Fruit fly (Drosophila melanogaster) whole organism, prepupa: ENCODE data around the gene CG31473.

ENCODE experiments used
- CG10631 ChIP-seq: fragments of 200-800 bp; sonication (Bioruptor generic); optimal IDR thresholded peaks from 2 replicates; lab custom pipeline; 2016; ENCODE audit warnings: missing biosample characterization, missing genetic modification characterization
- CG10669 ChIP-seq: fragments of 200-800 bp; sonication (Bioruptor generic); optimal IDR thresholded peaks from 3 replicates; lab custom pipeline; 2018; ENCODE audit warnings: missing biosample characterization, mild to moderate bottlenecking, missing genetic modification characterization, moderate library complexity
- CG15336 ChIP-seq: fragments of 200-800 bp; sonication (Bioruptor generic); IDR thresholded peaks from 2 replicates; pipeline ENCODE4 v1.3.6; 2022; ENCODE audit warnings: missing biosample characterization, missing genetic modification characterization
- CG1621 ChIP-seq: fragments of 200-800 bp; sonication (Bioruptor generic); optimal IDR thresholded peaks from 3 replicates; lab custom pipeline; 2018; ENCODE audit warnings: missing biosample characterization, mild to moderate bottlenecking, missing genetic modification characterization
- CG16779 ChIP-seq: fragments of 200-800 bp; sonication (Bioruptor generic); optimal IDR thresholded peaks from 3 replicates; lab custom pipeline; 2017; ENCODE audit warnings: missing biosample characterization, mild to moderate bottlenecking, missing genetic modification characterization
- CG34406 ChIP-seq: fragments of 200-800 bp; sonication (Bioruptor generic); optimal IDR thresholded peaks from 3 replicates; lab custom pipeline; 2016; ENCODE audit warnings: missing biosample characterization, missing genetic modification characterization
- CG3919 ChIP-seq: fragments of 200-800 bp; sonication (Bioruptor generic); optimal IDR thresholded peaks from 3 replicates; lab custom pipeline; 2016; ENCODE audit warnings: missing biosample characterization, missing genetic modification characterization
- CG4318 ChIP-seq: fragments of 200-800 bp; sonication (Bioruptor generic); optimal IDR thresholded peaks from 3 replicates; lab custom pipeline; 2017; ENCODE audit warnings: missing biosample characterization, mild to moderate bottlenecking, missing genetic modification characterization
- CG6163 ChIP-seq: fragments of 200-800 bp; sonication (Bioruptor generic); IDR thresholded peaks from 3 replicates; pipeline ENCODE4 v1.3.6; 2022; ENCODE audit warnings: missing biosample characterization, missing genetic modification characterization
- CG6276 ChIP-seq: fragments of 200-800 bp; sonication (Bioruptor generic); optimal IDR thresholded peaks from 2 replicates; lab custom pipeline; 2017; ENCODE audit warnings: missing biosample characterization, mild to moderate bottlenecking, missing genetic modification characterization
- CG6808 ChIP-seq: fragments of 200-800 bp; sonication (Bioruptor generic); optimal IDR thresholded peaks from 3 replicates; lab custom pipeline; 2017; ENCODE audit warnings: missing biosample characterization, missing genetic modification characterization, mild to moderate bottlenecking, moderate library complexity, missing genetic modification reagents
- CG6854 ChIP-seq: fragments of 200-800 bp; sonication (Bioruptor generic); optimal IDR thresholded peaks from 2 replicates; lab custom pipeline; 2017; ENCODE audit warnings: missing biosample characterization, mild to moderate bottlenecking, missing genetic modification characterization
- CG7368 ChIP-seq: fragments of 200-800 bp; sonication (Bioruptor generic); optimal IDR thresholded peaks from 3 replicates; lab custom pipeline; 2016; ENCODE audit warnings: missing biosample characterization, missing genetic modification characterization
- CG8119 ChIP-seq: fragments of 200-800 bp; sonication (Bioruptor generic); IDR thresholded peaks from 3 replicates; pipeline ENCODE4 v1.3.6; 2022; ENCODE audit warnings: missing biosample characterization, missing genetic modification characterization
- CG8319 ChIP-seq: fragments of 200-800 bp; sonication (Bioruptor generic); optimal IDR thresholded peaks from 3 replicates; lab custom pipeline; 2016; ENCODE audit warnings: missing biosample characterization, missing genetic modification characterization
- CG8632 ChIP-seq: fragments of 200-800 bp; sonication (Bioruptor generic); optimal IDR thresholded peaks from 3 replicates; lab custom pipeline; 2016; ENCODE audit warnings: missing biosample characterization, missing genetic modification characterization
- CG9139 ChIP-seq: fragments of 200-800 bp; sonication (Bioruptor generic); optimal IDR thresholded peaks from 3 replicates; lab custom pipeline; 2017; ENCODE audit warnings: missing biosample characterization, mild to moderate bottlenecking, missing genetic modification characterization
- Eip75B ChIP-seq: fragments of 200-800 bp; sonication (Bioruptor generic); optimal IDR thresholded peaks from 3 replicates; lab custom pipeline; 2016; ENCODE audit warnings: missing biosample characterization, missing genetic modification characterization
- Eip78C ChIP-seq: fragments of 200-800 bp; sonication (Bioruptor generic); peaks from one replicate; lab custom pipeline; 2016; ENCODE audit warnings: missing biosample characterization, missing genetic modification characterization
- Eip93F ChIP-seq: fragments of 200-800 bp; sonication (Bioruptor generic); optimal IDR thresholded peaks from 2 replicates; lab custom pipeline; 2016; ENCODE audit warnings: missing biosample characterization, mild to moderate bottlenecking, missing genetic modification characterization
- Gug ChIP-seq: fragments of 200-800 bp; sonication (Bioruptor generic); IDR thresholded peaks from 2 replicates; pipeline ENCODE4 v1.3.6; 2022; ENCODE audit warnings: missing biosample characterization, missing genetic modification characterization
- Lpt ChIP-seq: fragments of 200-800 bp; sonication (Bioruptor generic); optimal IDR thresholded peaks from 3 replicates; lab custom pipeline; 2016; ENCODE audit warnings: missing biosample characterization, missing genetic modification characterization
- OdsH ChIP-seq: fragments of 200-800 bp; sonication (Bioruptor generic); optimal IDR thresholded peaks from 3 replicates; lab custom pipeline; 2016; ENCODE audit warnings: missing biosample characterization, missing genetic modification characterization
- Sox102F ChIP-seq: fragments of 200-800 bp; sonication (Bioruptor generic); optimal IDR thresholded peaks from 2 replicates; lab custom pipeline; 2016; ENCODE audit warnings: missing biosample characterization, mild to moderate bottlenecking, missing genetic modification characterization
- achi ChIP-seq: fragments of 200-800 bp; sonication (Bioruptor generic); optimal IDR thresholded peaks from 3 replicates; lab custom pipeline; 2016; ENCODE audit warnings: missing biosample characterization, missing genetic modification characterization
- dsx ChIP-seq: fragments of 200-800 bp; optimal IDR thresholded peaks from 3 replicates; lab custom pipeline; 2019; ENCODE audit warnings: missing biosample characterization, mild to moderate bottlenecking, missing genetic modification characterization, moderate library complexity; ENCODE audit not compliant: poor library complexity, severe bottlenecking
- eg ChIP-seq: fragments of 200-800 bp; sonication (Bioruptor generic); IDR thresholded peaks from 3 replicates; pipeline ENCODE4 v1.3.6; 2022; ENCODE audit warnings: missing biosample characterization, missing genetic modification characterization
- esn ChIP-seq: fragments of 200-800 bp; sonication (Bioruptor generic); optimal IDR thresholded peaks from 2 replicates; lab custom pipeline; 2016; ENCODE audit warnings: missing biosample characterization, mild to moderate bottlenecking, missing genetic modification characterization, moderate library complexity
- fd59A ChIP-seq: fragments of 200-800 bp; sonication (Bioruptor generic); optimal IDR thresholded peaks from 2 replicates; lab custom pipeline; 2017; ENCODE audit warnings: missing biosample characterization, mild to moderate bottlenecking, missing genetic modification characterization, missing genetic modification reagents
- fd85E ChIP-seq: fragments of 200-800 bp; sonication (Bioruptor generic); optimal IDR thresholded peaks from 3 replicates; lab custom pipeline; 2016; ENCODE audit warnings: missing biosample characterization, missing genetic modification characterization
- fkh ChIP-seq: fragments of 200-800 bp; sonication (Bioruptor generic); optimal IDR thresholded peaks from 3 replicates; lab custom pipeline; 2017; ENCODE audit warnings: missing biosample characterization, mild to moderate bottlenecking, missing genetic modification characterization, moderate library complexity
- net ChIP-seq: fragments of 200-800 bp; sonication (Bioruptor generic); optimal IDR thresholded peaks from 3 replicates; lab custom pipeline; 2016; ENCODE audit warnings: missing biosample characterization, missing genetic modification characterization
- pdm3 ChIP-seq: fragments of 200-800 bp; sonication (Bioruptor generic); optimal IDR thresholded peaks from 3 replicates; lab custom pipeline; 2016; ENCODE audit warnings: missing biosample characterization, missing genetic modification characterization
- salr ChIP-seq, 2 experiments: fragments of 200-800 bp; sonication (Bioruptor generic); optimal IDR thresholded peaks; 3 replicates each; lab custom pipeline; 2016 to 2018; ENCODE audit warnings: missing biosample characterization in 2 of 2, missing genetic modification characterization in 2 of 2, mild to moderate bottlenecking in 1 of 2
- spab ChIP-seq: fragments of 200-800 bp; sonication (Bioruptor generic); optimal IDR thresholded peaks from 2 replicates; lab custom pipeline; 2017; ENCODE audit warnings: missing biosample characterization, mild to moderate bottlenecking, missing genetic modification characterization, missing genetic modification reagents
- ss ChIP-seq, 2 experiments: fragments of 200-800 bp; sonication (Bioruptor generic); optimal IDR thresholded peaks; 2 replicates in 1 of 2; 3 replicates in 1 of 2; lab custom pipeline; 2017 to 2018; ENCODE audit warnings: mild to moderate bottlenecking in 2 of 2, missing biosample characterization in 2 of 2, missing genetic modification characterization in 2 of 2, moderate library complexity in 1 of 2
- svp ChIP-seq: fragments of 200-800 bp; sonication (Bioruptor generic); peaks from one replicate; lab custom pipeline; 2016; ENCODE audit warnings: missing biosample characterization, missing genetic modification characterization
- topi ChIP-seq: fragments of 200-800 bp; sonication (Bioruptor generic); optimal IDR thresholded peaks from 3 replicates; lab custom pipeline; 2016; ENCODE audit warnings: missing biosample characterization, missing genetic modification characterization
- vri ChIP-seq: fragments of 200-800 bp; sonication (Bioruptor generic); optimal IDR thresholded peaks from 3 replicates; lab custom pipeline; 2016; ENCODE audit warnings: missing biosample characterization, mild to moderate bottlenecking, missing genetic modification characterization

The CG31473 gene

dm6 chr3R:7787899-7788298 is 23.7 kb upstream of the CG31473 start, which contains the start of gene CG18748:
TSS of gene CG18748 (minus strand) at chr3R:7787923.
- TF ChIP-seq CG4318 (no peak), fkh (peak; percentile 2), fd85E (GFP tag; lab: Kevin White, UChicago) (no peak), vri (peak; percentile 73), topi (GFP tag; lab: Kevin White, UChicago) (no peak), svp (GFP tag; lab: Kevin White, UChicago) (peak; percentile 85)

DNA sequence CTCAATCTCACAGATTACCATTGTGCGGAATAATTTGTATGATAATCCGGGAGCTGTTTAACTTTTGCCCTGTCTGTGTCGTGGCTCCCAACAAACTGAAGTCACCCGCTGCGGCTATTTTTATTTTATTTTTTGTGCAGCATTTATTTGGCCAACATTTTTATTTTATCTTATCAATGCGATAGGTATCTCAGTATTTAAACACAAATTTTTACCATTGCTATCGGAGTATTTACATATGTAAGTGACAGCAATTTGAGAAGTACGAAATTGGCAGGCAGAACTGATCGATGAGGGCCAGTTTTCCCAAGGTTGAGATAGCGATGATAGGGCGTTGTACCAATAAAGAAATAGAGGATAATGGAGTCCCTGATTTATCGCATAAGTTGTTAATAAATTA is 21.5 kb upstream of the CG31473 start, which contains the start of gene CG18746:
Gene CG18746 (minus strand): TSS at position 101 of the 400 bp plus-strand sequence.
- TF ChIP-seq ss (GFP tag; optimal IDR thresholded peaks at IDR 0.05; lab: Kevin White, UChicago): no peak
- no peak for TF ChIP-seq Eip78C (GFP tag; lab: Kevin White, UChicago)
- no peak for TF ChIP-seq CG10631
- no peak for TF ChIP-seq vri
- no peak for TF ChIP-seq CG1621 (tag; lab: Kevin White, UChicago)
- TF ChIP-seq svp (GFP tag; lab: Kevin White, UChicago): no peak
- no peak for TF ChIP-seq CG8632 (GFP tag; lab: Kevin White, UChicago)
- TF ChIP-seq CG4318: no peak
- TF ChIP-seq OdsH (GFP tag; lab: Kevin White, UChicago): no peak
- TF ChIP-seq fd59A: no peak
- no peak for TF ChIP-seq CG3919 (GFP tag; lab: Kevin White, UChicago)

dm6 chr3R:7790583-7791034 is 21.0 kb upstream of the CG31473 start, which contains the start of gene CG10086:
TSS of gene CG10086 (plus strand) at chr3R:7790633.
- TF ChIP-seq net (no peak), CG8319 (no peak), vri (peak; percentile 9)

- TF ChIP-seq OdsH (GFP tag; lab: Kevin White, UChicago) (no peak), Eip78C (GFP tag; lab: Kevin White, UChicago) (peak; percentile 59), CG6276 (peak; percentile 75), Gug (no peak), CG34406 (GFP tag; lab: Kevin White, UChicago) (peak; percentile 14), fd59A (peak; percentile 3), eg (GFP tag; lab: Robert Waterston, UW) (peak; percentile 92), Eip75B (GFP tag; lab: Kevin White, UChicago) (no peak), CG10631 (no peak), CG10669 (GFP tag; lab: Kevin White, UChicago) (peak; percentile 31), achi (peak; percentile 24), pdm3 (peak; percentile 28), CG6163 (GFP tag; lab: Robert Waterston, UW) (peak; percentile 94), net (peak; percentile 65), spab (GFP tag; lab: Kevin White, UChicago) (peak; percentile 16), dsx (GFP tag; lab: Kevin White, UChicago) (no peak), CG1621 (tag; lab: Kevin White, UChicago) (peak; percentile 31), esn (no peak), CG9139 (GFP tag; lab: Kevin White, UChicago) (peak; percentile 48), CG4318 (no peak), CG8119 (GFP tag; lab: Robert Waterston, UW) (peak; percentile 89), Eip93F (no peak), CG7368 (GFP tag; lab: Kevin White, UChicago) (peak; percentile 18), Sox102F (GFP tag; lab: Kevin White, UChicago) (peak; percentile 25), salr (GFP tag; optimal IDR thresholded peaks at IDR 0.05; lab: Kevin White, UChicago) (peak in 1 of 2 experiments; percentile 27), CG6854 (GFP tag; lab: Kevin White, UChicago) (no peak), vri (peak; percentile 67), CG6808 (GFP tag; lab: Kevin White, UChicago) (peak; percentile 45), CG15336 (GFP tag; lab: Robert Waterston, UW) (peak; percentile 90), fkh (peak; percentile 22), Lpt (GFP tag; lab: Kevin White, UChicago) (peak; percentile 3), fd85E (GFP tag; lab: Kevin White, UChicago) (no peak), svp (GFP tag; lab: Kevin White, UChicago) (peak; percentile 51), CG16779 (tag; lab: Kevin White, UChicago) (peak; percentile 74), ss (GFP tag; optimal IDR thresholded peaks at IDR 0.05; lab: Kevin White, UChicago) (peak in 1 of 2 experiments; percentile 58)
Observed at dm6 chr3R:7793855-7794254, 17.8 kb upstream of the CG31473 start, which contains the start of gene CG2641. TSS of gene CG2641 (plus strand) at chr3R:7794069.
